Fruit fly (Drosophila melanogaster) whole organism, embryonic: Measurements from ENCODE around the gene CG3726.
A peak's percentile ranks its signal among the peaks of the same experiment; 100 is the strongest.

ENCODE experiments used
- CG10979 ChIP-seq: fragments of 200-800 bp; sonication (Bioruptor generic); optimal IDR thresholded peaks from 2 replicates; lab custom pipeline; 2018; ENCODE audit warnings: missing biosample characterization, mild to moderate bottlenecking, missing genetic modification characterization, moderate library complexity
- CG12236 ChIP-seq: fragments of 200-800 bp; sonication (Bioruptor generic); optimal IDR thresholded peaks from 2 replicates; lab custom pipeline; 2016; ENCODE audit warnings: missing biosample characterization, missing genetic modification characterization
- CG17361 ChIP-seq: fragments of 200-800 bp; sonication (Bioruptor generic); IDR thresholded peaks from 3 replicates; pipeline ENCODE4 v1.3.6; 2022; ENCODE audit warnings: missing biosample characterization, missing genetic modification characterization
- Dad ChIP-seq: fragments of 200-800 bp; sonication (Bioruptor generic); optimal IDR thresholded peaks from 3 replicates; lab custom pipeline; 2016; ENCODE audit warnings: missing biosample characterization, missing genetic modification characterization
- Dip2 ChIP-seq: fragments of 200-800 bp; sonication (Bioruptor generic); IDR thresholded peaks from 2 replicates; pipeline ENCODE4 v1.3.6; 2022; ENCODE audit warnings: missing biosample characterization, missing genetic modification characterization
- bbx ChIP-seq: fragments of 200-800 bp; sonication (Bioruptor generic); IDR thresholded peaks from 2 replicates; pipeline ENCODE4 v1.3.6; 2022; ENCODE audit warnings: missing biosample characterization, missing genetic modification characterization; ENCODE audit not compliant: partially characterized antibody
- croc ChIP-seq: fragments of 200-800 bp; sonication (Bioruptor generic); conservative IDR thresholded peaks from 3 replicates; pipeline ENCODE4 v1.3.6; 2022; ENCODE audit warnings: missing biosample characterization, missing genetic modification characterization
- her ChIP-seq: fragments of 200-800 bp; sonication (Bioruptor generic); optimal IDR thresholded peaks from 2 replicates; lab custom pipeline; 2016; ENCODE audit warnings: missing biosample characterization, missing genetic modification characterization

- no peak for TF ChIP-seq Dad (GFP tag; lab: Kevin White, UChicago)
- no peak for TF ChIP-seq bbx (GFP tag; lab: Robert Waterston, UW)
- no peak for TF ChIP-seq CG12236 (GFP tag; lab: Kevin White, UChicago)
- no peak for TF ChIP-seq her
- TF ChIP-seq croc (GFP tag; lab: Robert Waterston, UW) = no peak
- TF ChIP-seq Dip2 = no peak
- peak; percentile 33; the same call in 1 of the 3 replicates for TF ChIP-seq CG17361 (GFP tag; lab: Robert Waterston, UW)
- no peak for TF ChIP-seq CG10979 (tag; lab: Kevin White, UChicago)
These were observed 23.7 kb upstream of the CG3726 start for dm6 chrX:5893165-5893564.
